Fruit fly (Drosophila melanogaster): ENCODE measurements around the gene DIP-iota.

Gene DIP-iota

DNA sequence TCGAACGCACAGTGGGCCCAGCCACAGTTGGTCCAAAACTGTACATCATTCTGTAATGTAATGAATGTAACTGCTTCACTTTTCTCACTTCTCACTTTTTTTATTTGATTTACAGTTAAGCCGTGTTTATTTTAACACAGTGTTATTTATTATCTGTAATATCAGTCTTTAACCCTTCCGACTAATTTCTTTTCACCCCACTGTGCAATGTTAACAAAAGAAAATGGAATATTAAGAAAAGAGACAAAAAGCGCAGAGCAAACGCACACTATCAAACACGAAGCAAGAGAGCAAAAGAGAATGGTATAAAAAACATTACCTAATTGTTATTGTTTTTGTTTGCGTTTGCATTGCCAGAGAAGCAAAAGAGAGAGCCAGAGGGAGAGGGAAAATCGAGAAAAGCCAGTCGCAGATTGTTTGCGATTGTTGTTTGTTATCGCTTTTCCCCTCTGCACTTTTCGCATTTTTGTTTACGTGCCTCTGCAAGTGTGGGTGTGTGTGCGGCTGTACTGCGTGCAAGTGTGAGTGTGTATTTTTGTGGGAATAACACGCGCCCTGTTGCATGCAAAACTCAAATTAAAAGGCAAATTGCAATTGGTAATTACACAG, 25.7 kb upstream of the DIP-iota start (continued):
- TF ChIP-seq da (GFP tag; optimal IDR thresholded peaks at IDR 0.05), result peak; percentile 97
- peak; percentile 98 for TF ChIP-seq CG9727 (GFP tag; optimal IDR thresholded peaks at IDR 0.05)
- TF ChIP-seq Oaz (GFP tag; IDR thresholded peaks at IDR 0.05), result peak; percentile 96
- TF ChIP-seq CG4617 (GFP tag; optimal IDR thresholded peaks at IDR 0.05; ENCODE audit: borderline replicate concordance), result peak; percentile 97
- peak; percentile 93 for TF ChIP-seq CG11696 (GFP tag; IDR thresholded peaks at IDR 0.05)
- peak; percentile 97 for TF ChIP-seq H15 (GFP tag; IDR thresholded peaks at IDR 0.05)
- peak; percentile 23; the same call in 1 of the 2 replicates for TF ChIP-seq inv (GFP tag; IDR thresholded peaks at IDR 0.05; ENCODE audit: partially characterized antibody)
- peak; percentile 97 for TF ChIP-seq nerfin-1 (tag; optimal IDR thresholded peaks at IDR 0.05)
- TF ChIP-seq Fer3 (tag; optimal IDR thresholded peaks at IDR 0.05), result peak; percentile 97
- TF ChIP-seq Spps (tag; optimal IDR thresholded peaks at IDR 0.05), result peak; percentile 97
- TF ChIP-seq so (GFP tag; IDR thresholded peaks at IDR 0.05), result peak; percentile 97
- TF ChIP-seq CG7556 (GFP tag; optimal IDR thresholded peaks at IDR 0.05), result peak; percentile 98
- peak; percentile 95 for TF ChIP-seq CG10565 (GFP tag; optimal IDR thresholded peaks at IDR 0.05)
- peak; percentile 98 for TF ChIP-seq cato (GFP tag; optimal IDR thresholded peaks at IDR 0.05; ENCODE audit: borderline replicate concordance)
- TF ChIP-seq Side (GFP tag; optimal IDR thresholded peaks at IDR 0.05), result peak; percentile 98
- TF ChIP-seq vfl (GFP tag; optimal IDR thresholded peaks at IDR 0.05), result peak; percentile 96
- no peak for TF ChIP-seq HLHmδ (GFP tag; optimal IDR thresholded peaks at IDR 0.05)
- TF ChIP-seq CG2116 (GFP tag; optimal IDR thresholded peaks at IDR 0.05), result peak; percentile 92
- peak; percentile 95 for TF ChIP-seq Hand (GFP tag; optimal IDR thresholded peaks at IDR 0.05)
- peak; percentile 92 for TF ChIP-seq abd-A (tag; optimal IDR thresholded peaks at IDR 0.05)
- peak; percentile 98 for TF ChIP-seq Bteb2 (GFP tag; optimal IDR thresholded peaks at IDR 0.05)
- peak; percentile 98 for TF ChIP-seq CG13296 (GFP tag; optimal IDR thresholded peaks at IDR 0.05)
- TF ChIP-seq CG8478 (optimal IDR thresholded peaks at IDR 0.05), result no peak
- TF ChIP-seq cad (GFP tag; optimal IDR thresholded peaks at IDR 0.05), result no peak
- no peak for TF ChIP-seq sc (optimal IDR thresholded peaks at IDR 0.05)
- TF ChIP-seq sc (GFP tag; optimal IDR thresholded peaks at IDR 0.05), result peak; percentile 98
- peak; percentile 35 for TF ChIP-seq Dp (GFP tag; optimal IDR thresholded peaks at IDR 0.05)
- TF ChIP-seq sob (GFP tag; IDR thresholded peaks at IDR 0.05), result peak; percentile 96
- TF ChIP-seq dati (GFP tag; IDR thresholded peaks at IDR 0.05), result peak; percentile 91
- peak; percentile 99 for TF ChIP-seq unpg (GFP tag; optimal IDR thresholded peaks at IDR 0.05)
- TF ChIP-seq Hmr (GFP tag; optimal IDR thresholded peaks at IDR 0.05), result peak; percentile 98
- TF ChIP-seq CG18476 (GFP tag; optimal IDR thresholded peaks at IDR 0.05), result peak; percentile 98
- TF ChIP-seq disco-r (GFP tag; optimal IDR thresholded peaks at IDR 0.05), result peak; percentile 98
- peak; percentile 98 for TF ChIP-seq CG12236 (GFP tag; optimal IDR thresholded peaks at IDR 0.05)
- TF ChIP-seq twi (tag; optimal IDR thresholded peaks at IDR 0.05), result peak; percentile 95
- TF ChIP-seq YL-1 (GFP tag; optimal IDR thresholded peaks at IDR 0.05), result peak; percentile 96
- TF ChIP-seq Scr (GFP tag; IDR thresholded peaks at IDR 0.05; ENCODE audit: partially characterized antibody), result peak; percentile 46; the same call in 1 of the 2 replicates
- TF ChIP-seq CG15514 (GFP tag; optimal IDR thresholded peaks at IDR 0.05), result peak; percentile 94
- peak; percentile 96 for TF ChIP-seq kay (GFP tag; optimal IDR thresholded peaks at IDR 0.05)
- peak; percentile 92 for TF ChIP-seq CG8765 (GFP tag; IDR thresholded peaks at IDR 0.05)
- peak; percentile 94 for TF ChIP-seq CG11093 (GFP tag; IDR thresholded peaks at IDR 0.05)
- TF ChIP-seq Tbp (GFP tag; optimal IDR thresholded peaks at IDR 0.05), result no peak
- peak; percentile 97 for TF ChIP-seq CG18619 (GFP tag; optimal IDR thresholded peaks at IDR 0.05)
- TF ChIP-seq CG17802 (tag; optimal IDR thresholded peaks at IDR 0.05), result peak; percentile 88
- TF ChIP-seq tna (GFP tag; IDR thresholded peaks at IDR 0.05; ENCODE audit: partially characterized antibody), result 0 out of 2 replicates have a peak, but pooled peaks have one; percentile 24
- TF ChIP-seq CG3847 (GFP tag; IDR thresholded peaks at IDR 0.05), result peak; percentile 95
- peak; percentile 65 for TF ChIP-seq Elba2 (GFP tag; optimal IDR thresholded peaks at IDR 0.05)
- TF ChIP-seq MBD-R2 (GFP tag; IDR thresholded peaks at IDR 0.05), result peak; percentile 89
- peak; percentile 97 for TF ChIP-seq psq (GFP tag; optimal IDR thresholded peaks at IDR 0.05)
- peak; percentile 97 for TF ChIP-seq CG6765 (GFP tag; optimal IDR thresholded peaks at IDR 0.05)
